Worm (Caenorhabditis elegans): Measurements from ENCODE around the gene K09B3.1.

The K09B3.1 gene

DNA sequence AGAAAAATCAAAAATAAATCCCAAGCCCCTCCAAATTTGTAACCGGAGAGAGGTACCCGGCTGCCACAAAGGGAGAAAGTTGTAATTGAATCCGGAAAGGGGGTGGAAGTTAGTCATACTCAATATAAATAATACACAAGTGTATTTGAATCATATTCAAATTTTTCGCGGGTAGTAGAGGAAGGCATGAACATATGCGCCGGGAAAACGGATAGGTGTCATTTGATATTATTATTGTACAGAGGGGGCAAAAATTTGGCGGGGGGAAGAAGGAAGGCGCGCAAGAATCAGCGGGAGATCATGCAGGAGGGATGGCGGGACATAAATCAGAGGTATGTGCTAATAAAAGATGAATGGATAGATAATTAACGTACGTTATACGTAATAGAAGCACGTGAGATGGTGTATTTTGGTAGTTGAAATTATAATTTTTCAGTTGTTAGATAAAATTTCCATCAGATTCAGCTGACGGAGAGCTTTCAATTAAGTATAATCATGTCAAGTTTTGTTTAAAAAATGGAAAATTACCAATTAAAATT, 32.1 kb downstream of the K09B3.1 start, which contains the start of gene F28F9.3:
Gene F28F9.3, plus strand, starts transcription at position 301 of the 539 bp plus-strand sequence.
- no peak for TF ChIP-seq W03F9.2 (tag; optimal IDR thresholded peaks at IDR 0.05)
- no peak for TF ChIP-seq dao-5 (tag; optimal IDR thresholded peaks at IDR 0.05)
- no peak for TF ChIP-seq him-1 (tag; optimal IDR thresholded peaks at IDR 0.05)

DNA sequence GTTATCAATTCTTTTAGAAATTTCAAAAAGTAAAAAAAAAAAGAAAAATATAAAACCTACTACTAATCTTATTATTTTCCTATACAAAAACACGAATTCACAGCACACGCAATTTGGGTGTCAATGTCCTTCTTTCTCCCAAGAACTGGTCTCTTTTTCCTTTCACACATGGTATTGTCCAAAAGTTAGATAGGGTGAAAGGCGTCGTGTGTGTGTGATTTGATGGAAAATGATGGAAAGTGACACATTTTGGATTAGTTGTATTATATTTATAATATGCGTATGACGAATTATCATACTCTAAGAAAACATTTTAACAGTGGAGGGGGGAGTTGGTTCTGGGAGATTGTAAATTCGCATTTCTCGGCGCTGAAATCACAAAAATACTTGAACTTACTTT, 33.2 kb downstream of the K09B3.1 start:
- TF ChIP-seq dao-5 (tag; optimal IDR thresholded peaks at IDR 0.05) (no peak), him-1 (tag; optimal IDR thresholded peaks at IDR 0.05) (no peak), W03F9.2 (tag; optimal IDR thresholded peaks at IDR 0.05) (no peak)

DNA sequence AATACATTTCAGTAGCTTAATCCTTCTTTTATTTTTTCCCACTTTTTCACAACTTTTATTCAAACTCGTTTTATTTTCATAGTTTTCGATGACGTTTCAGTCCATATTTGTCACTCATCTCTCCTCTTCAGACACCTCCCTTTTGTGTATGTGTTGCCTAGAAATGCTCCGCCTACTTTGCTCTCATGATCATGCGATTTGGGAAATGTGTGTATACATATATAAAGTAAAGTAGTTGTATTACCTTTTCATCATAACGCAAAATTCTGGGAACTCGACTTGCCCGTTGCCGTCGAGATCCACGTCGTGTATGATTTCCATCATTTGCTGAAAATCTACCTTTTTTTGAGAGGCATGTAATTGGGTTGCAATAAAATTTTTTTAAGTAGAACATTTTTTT, 37.5 kb downstream of the K09B3.1 start:
- TF ChIP-seq W03F9.2 (tag; optimal IDR thresholded peaks at IDR 0.05) (no peak), him-1 (tag; optimal IDR thresholded peaks at IDR 0.05) (no peak), dao-5 (tag; optimal IDR thresholded peaks at IDR 0.05) (no peak)

DNA sequence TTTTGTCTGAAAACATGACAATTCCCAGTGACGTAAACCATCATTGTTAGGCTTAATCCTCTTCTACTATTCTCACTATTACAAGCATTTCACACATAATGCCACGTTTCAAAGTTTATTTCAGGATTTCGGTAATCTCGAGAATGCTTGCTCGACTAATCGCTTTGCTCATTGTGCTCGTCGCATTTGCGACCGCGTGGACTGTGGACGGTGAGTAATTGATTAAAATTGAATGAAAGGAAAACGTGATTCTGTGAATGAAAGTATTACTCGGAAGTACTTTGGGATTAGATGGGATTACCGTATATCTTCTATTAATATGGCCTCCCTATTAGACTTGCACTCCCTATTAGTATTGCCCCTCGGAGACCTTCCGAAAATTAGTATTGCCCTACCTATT, 39.2 kb downstream of the K09B3.1 start:
- no peak for TF ChIP-seq him-1 (tag; optimal IDR thresholded peaks at IDR 0.05)
- TF ChIP-seq dao-5 (tag; optimal IDR thresholded peaks at IDR 0.05) = no peak
- TF ChIP-seq W03F9.2 (tag; optimal IDR thresholded peaks at IDR 0.05) = no peak

DNA sequence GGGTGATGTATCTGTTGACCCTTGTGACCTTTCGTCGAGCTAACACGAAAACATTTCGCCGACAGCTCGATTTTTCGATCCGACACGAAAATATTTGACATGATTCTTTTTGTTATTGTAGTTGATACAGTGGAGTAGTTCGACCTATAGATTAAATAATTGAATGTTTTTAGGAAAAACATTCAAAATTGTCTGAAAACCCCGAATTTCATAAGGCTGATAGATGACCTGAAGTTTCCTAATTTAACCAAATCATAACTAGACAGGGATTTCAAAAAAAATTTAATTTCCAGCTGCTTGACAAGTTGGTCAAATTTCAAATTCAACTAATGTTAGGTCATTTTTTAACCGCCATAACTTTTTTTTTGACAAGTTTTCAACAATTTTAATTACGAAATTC, 40.5 kb downstream of the K09B3.1 start, which contains the start of gene cal-3:
Gene cal-3, minus strand, starts transcription at position 101 of the 400 bp plus-strand sequence.
- TF ChIP-seq dao-5 (tag; optimal IDR thresholded peaks at IDR 0.05) = no peak

DNA sequence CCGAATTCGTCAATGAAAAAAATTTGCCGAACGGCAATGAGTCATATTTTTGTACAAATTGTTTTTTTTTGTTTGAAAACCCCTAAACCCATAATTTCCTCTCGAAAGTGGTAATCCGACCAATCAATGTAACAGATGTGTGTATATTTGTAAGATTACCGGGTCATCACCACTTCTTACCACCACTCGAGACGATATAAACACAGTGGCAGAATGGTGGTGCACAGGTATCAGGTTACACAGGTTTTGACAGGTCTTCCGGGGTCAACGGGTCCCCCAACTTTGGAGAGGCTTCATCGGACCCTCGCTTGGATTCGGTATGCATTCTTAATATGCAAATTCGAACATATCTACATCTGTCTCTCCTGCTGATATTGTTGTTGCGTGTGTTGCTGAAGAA, 44.1 kb downstream of the K09B3.1 start:
- no peak for TF ChIP-seq him-1 (tag; optimal IDR thresholded peaks at IDR 0.05)
- TF ChIP-seq dao-5 (tag; optimal IDR thresholded peaks at IDR 0.05) = no peak
- TF ChIP-seq W03F9.2 (tag; optimal IDR thresholded peaks at IDR 0.05) = no peak

DNA sequence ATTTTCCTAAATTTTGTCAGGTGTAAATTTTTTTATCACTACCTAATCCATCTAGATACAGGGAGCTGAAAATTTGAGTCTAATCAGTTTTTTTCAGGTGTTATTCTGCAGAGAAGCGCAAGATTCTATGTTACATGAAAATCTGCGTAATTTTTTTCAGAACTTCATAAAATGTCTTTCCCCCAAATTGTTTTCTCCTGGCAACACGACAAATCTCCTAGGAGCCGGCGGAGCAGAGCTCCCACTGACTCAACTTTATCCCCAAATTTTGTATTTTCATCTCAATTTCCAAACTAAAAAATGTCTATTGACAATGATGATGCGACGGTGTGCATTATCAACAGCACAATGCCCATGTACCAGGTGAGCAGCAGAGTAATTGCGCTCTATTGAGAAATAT, 44.9 kb downstream of the K09B3.1 start, which contains the start of gene F28F9.2:
Gene F28F9.2, plus strand, starts transcription at position 301 of the 400 bp plus-strand sequence.
- no peak for TF ChIP-seq W03F9.2 (tag; optimal IDR thresholded peaks at IDR 0.05)
- TF ChIP-seq him-1 (tag; optimal IDR thresholded peaks at IDR 0.05) = no peak
- no peak for TF ChIP-seq dao-5 (tag; optimal IDR thresholded peaks at IDR 0.05)

DNA sequence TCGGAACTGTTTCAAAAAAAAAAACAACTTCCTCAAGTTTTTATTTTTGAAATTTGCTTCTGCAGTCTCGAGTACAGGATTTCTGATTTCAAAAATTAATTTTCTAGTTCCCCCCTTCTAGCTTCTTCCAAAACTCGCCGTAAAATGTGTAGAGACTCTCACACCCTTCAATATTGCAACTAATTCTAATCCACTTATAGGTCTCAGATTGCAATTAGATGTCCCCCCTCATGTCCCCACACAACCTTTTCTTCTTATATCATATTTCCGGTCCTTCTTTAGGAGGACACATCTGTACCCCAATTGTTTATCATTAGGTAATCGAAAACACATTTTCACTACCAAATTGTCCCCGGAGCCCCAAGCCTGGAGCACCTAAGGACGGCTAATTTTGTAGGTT, 45.9 kb downstream of the K09B3.1 start:
- TF ChIP-seq him-1 (tag; optimal IDR thresholded peaks at IDR 0.05) (no peak), dao-5 (tag; optimal IDR thresholded peaks at IDR 0.05) (no peak), W03F9.2 (tag; optimal IDR thresholded peaks at IDR 0.05) (no peak)

DNA sequence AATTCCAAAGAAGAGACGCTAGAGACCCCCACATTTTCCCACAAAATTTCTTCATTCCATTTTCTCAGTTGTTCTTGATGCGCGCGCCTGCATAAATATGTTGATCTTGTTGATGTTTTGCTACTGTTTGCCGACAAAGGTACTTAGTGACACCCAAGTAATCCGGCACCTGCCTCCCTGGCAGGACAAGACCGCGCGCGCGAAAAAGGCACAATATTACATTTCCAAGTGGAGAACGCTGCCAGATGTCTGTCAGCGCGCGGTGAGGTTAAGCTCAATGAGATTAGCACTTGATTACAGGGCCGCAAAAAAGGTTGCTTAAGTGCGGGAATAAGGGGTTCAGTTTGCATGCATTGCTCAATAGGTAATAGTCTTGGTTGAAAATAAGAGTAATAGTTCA, 47.1 kb downstream of the K09B3.1 start:
- TF ChIP-seq dao-5 (tag; optimal IDR thresholded peaks at IDR 0.05) = no peak
- TF ChIP-seq him-1 (tag; optimal IDR thresholded peaks at IDR 0.05) = no peak
- no peak for TF ChIP-seq W03F9.2 (tag; optimal IDR thresholded peaks at IDR 0.05)

DNA sequence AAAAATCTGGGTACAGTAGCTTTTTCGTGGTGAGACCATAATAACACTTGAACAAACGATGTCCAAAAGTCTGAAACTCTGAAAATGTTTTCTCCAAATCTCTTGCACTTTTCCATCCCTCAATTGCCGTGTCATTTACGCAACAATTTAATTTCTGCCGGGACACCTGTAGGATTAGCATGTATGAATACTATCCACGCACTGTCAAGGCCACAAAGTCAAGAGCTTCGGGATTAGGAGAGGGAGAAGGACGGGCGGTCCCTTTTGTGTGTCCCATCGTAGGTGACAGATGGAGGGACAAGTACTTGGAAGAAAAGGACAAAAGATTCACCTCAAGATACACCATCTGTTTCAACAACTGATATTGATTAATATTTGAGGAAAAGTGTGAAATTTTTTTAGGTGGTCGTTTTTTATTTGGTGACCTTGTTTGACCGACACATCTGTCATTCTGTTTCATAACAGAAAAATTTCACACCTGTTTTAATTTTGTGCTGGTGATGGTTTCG, 48.5 kb downstream of the K09B3.1 start:
- no peak for TF ChIP-seq dao-5 (tag; optimal IDR thresholded peaks at IDR 0.05)
- TF ChIP-seq W03F9.2 (tag; optimal IDR thresholded peaks at IDR 0.05) = no peak
- no peak for TF ChIP-seq him-1 (tag; optimal IDR thresholded peaks at IDR 0.05)

DNA sequence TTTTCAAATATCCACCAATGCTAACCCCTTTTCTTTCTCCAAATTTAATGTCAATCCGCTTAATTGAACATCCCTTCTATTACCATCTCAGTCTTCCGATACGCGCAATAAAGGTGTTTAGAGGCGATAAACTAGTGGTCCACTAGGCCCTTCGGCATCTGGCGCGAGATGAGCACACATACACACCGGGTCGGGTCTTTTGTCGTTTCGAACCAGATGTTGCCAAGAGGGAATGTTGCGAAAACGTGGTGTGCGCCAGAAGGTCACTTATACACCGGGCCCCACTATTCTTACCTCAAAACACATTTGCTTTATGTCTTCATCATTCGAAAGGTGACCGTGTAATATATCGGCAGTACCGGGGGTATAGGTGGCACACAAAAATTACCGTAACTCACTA, 49.5 kb downstream of the K09B3.1 start:
- TF ChIP-seq dao-5 (tag; optimal IDR thresholded peaks at IDR 0.05) = no peak
- no peak for TF ChIP-seq him-1 (tag; optimal IDR thresholded peaks at IDR 0.05)
- TF ChIP-seq W03F9.2 (tag; optimal IDR thresholded peaks at IDR 0.05) = no peak

DNA sequence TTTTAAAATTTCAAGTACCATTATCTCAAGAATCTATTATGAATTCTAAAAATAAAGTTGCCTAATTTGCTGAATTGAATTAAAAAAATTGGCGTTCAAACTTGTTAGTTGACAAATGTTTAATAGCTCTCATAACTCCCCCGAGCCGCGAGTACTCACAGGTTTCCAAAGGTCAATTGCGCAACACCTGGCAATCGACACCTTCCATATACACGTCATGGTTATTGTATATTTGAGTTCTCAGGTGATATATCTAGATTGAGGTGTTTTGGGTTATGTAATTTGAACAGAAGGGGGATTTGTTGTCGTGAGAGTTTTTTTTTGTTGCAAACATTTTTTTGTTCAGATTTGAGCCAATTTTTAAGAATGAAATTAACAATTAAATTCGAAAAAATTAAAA, 50.0 kb downstream of the K09B3.1 start:
- TF ChIP-seq him-1 (tag; optimal IDR thresholded peaks at IDR 0.05) (no peak), dao-5 (tag; optimal IDR thresholded peaks at IDR 0.05) (no peak), W03F9.2 (tag; optimal IDR thresholded peaks at IDR 0.05) (no peak)
